Worm (Caenorhabditis elegans) whole organism, L4/young adult: ENCODE results near the gene C17H11.4.

Experiments used
- dao-5 ChIP-seq: sonication (generic microtip); optimal IDR thresholded peaks from 2 replicates; lab custom pipeline; 2016; ENCODE audit warnings: missing genotype, missing genetic modification characterization, moderate library complexity, missing compliant biosample characterization
- him-1 ChIP-seq: sonication (generic microtip); optimal IDR thresholded peaks from 2 replicates; lab custom pipeline; 2016; ENCODE audit warnings: missing genotype, missing genetic modification reagents, missing genetic modification characterization, missing compliant biosample characterization

DNA sequence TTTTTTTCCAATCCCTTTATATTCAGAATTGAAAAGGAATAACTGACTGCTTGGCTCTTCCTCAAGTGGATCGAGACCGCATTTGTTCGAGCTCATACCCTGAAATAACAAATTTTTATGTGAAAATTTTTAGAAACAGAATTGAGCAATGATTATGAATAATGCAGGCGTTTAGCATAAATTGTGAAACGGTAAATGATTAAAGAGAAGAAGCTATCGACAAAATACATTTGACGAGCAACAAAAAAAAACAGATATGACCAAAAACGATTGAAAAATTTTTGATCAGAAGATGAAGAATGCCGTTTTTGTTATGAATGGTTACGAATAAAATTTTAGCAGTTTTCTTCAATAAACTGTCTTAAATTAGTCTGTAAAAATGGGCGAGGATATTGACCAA is 22.2 kb upstream of the C17H11.4 start, which contains the start of gene C17H11.6:
- TF ChIP-seq him-1 (tag; lab: Kevin White, UChicago) (no peak), dao-5 (tag; lab: Kevin White, UChicago) (no peak)
